Fruit fly (Drosophila melanogaster): ENCODE data around the gene CG4619.

- TF ChIP-seq CG8159 (tag; optimal IDR thresholded peaks at IDR 0.05), result no peak
- no peak for TF ChIP-seq Snoo (tag; optimal IDR thresholded peaks at IDR 0.05)
- TF ChIP-seq CG13204 (GFP tag; optimal IDR thresholded peaks at IDR 0.05), result no peak
- TF ChIP-seq EcR (GFP tag; optimal IDR thresholded peaks at IDR 0.05), result no peak
- TF ChIP-seq CG4496 (GFP tag; IDR thresholded peaks at IDR 0.05), result no peak
- TF ChIP-seq CG12605 (GFP tag; IDR thresholded peaks at IDR 0.05), result no peak
- TF ChIP-seq CG9948 (tag; optimal IDR thresholded peaks at IDR 0.05), result no peak
- no peak for TF ChIP-seq fd96Ca (GFP tag; IDR thresholded peaks at IDR 0.05)
- no peak for TF ChIP-seq gl (tag; optimal IDR thresholded peaks at IDR 0.05)
- no peak for TF ChIP-seq rn (GFP tag; IDR thresholded peaks at IDR 0.05)
- no peak for TF ChIP-seq CG32121 (GFP tag; IDR thresholded peaks at IDR 0.05)
- no peak for TF ChIP-seq CG10348 (GFP tag; IDR thresholded peaks at IDR 0.05)
- TF ChIP-seq CG34367 (tag; optimal IDR thresholded peaks at IDR 0.05), result no peak
These were observed 48.1 kb upstream of the CG4619 start, which contains the start of the genes CG34183 and CG4537 for dm6 chr2L:9890576-9890975.

All from whole organism, pupa.